Worm (Caenorhabditis elegans): ENCODE results near the gene dod-3.

DNA sequence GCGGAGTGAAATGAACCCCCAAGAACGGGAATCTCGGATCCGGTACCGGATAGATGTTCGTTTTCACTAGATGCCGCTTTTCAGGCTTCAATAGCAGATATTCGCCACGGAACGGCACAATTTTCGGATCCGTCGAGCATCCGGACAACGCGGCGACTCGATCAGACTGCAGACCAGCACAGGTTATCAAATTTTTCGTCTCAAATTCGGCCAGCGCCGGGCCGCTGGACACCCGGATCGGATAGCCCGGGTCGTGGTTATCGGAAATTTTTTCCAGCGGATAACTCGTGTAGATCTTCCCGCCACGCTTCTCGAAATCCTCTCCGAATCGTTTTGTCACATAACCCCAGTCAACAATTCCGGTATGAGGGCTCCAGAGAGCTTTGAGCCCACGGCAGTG, 40.4 kb downstream of the dod-3 start:
- TF ChIP-seq unc-62 (GFP tag; optimal IDR thresholded peaks at IDR 0.05): no peak
- no peak for TF ChIP-seq ceh-9 (tag; optimal IDR thresholded peaks at IDR 0.05)
- no peak for TF ChIP-seq lin-39 (tag; optimal IDR thresholded peaks at IDR 0.05)
- TF ChIP-seq pha-4 (tag; optimal IDR thresholded peaks at IDR 0.05): no peak
- no peak for TF ChIP-seq nhr-76 (tag; optimal IDR thresholded peaks at IDR 0.05)
- no peak for TF ChIP-seq elt-2 (tag; optimal IDR thresholded peaks at IDR 0.05)
- TF ChIP-seq egl-27 (tag; optimal IDR thresholded peaks at IDR 0.05): no peak
- no peak for TF ChIP-seq zag-1 (tag; optimal IDR thresholded peaks at IDR 0.05)
